Worm (Caenorhabditis elegans) whole organism, L3 larva: ENCODE results near the gene nep-11.

Source experiments
- fos-1 ChIP-seq: fragments of 150-350 bp; optimal IDR thresholded peaks from 2 replicates; lab custom pipeline; 2014; ENCODE audit warnings: missing biosample characterization, missing genetic modification characterization
- nhr-237 ChIP-seq: fragments of 150-350 bp; optimal IDR thresholded peaks from 2 replicates; lab custom pipeline; 2014; ENCODE audit warnings: missing biosample characterization, missing genetic modification characterization
- nhr-77 ChIP-seq: fragments of 150-350 bp; optimal IDR thresholded peaks from 2 replicates; lab custom pipeline; 2014; ENCODE audit warnings: missing biosample characterization, missing genetic modification characterization
- skn-1 ChIP-seq: fragments of 150-350 bp; optimal IDR thresholded peaks from 2 replicates; lab custom pipeline; 2014; ENCODE audit warnings: missing biosample characterization, missing genetic modification characterization

DNA sequence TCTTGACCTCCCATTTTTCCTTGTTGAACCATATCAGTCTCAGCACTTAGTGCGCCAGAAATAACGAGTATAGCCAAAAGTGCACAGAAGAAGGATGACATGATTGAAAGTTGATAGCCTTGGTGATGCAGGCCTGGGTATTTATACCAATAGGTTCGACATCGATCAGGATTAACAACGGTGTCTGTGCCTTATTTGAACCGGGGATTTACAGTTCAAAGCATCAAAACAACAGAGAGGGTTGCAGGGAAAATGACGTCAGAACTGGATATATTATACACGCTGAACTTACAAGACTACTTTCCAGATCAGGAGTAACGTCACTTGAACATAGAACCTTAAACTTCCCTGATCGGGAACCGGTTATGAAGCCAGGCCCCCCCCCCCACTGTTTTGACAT, 47.0 kb upstream of the nep-11 start, which contains the start of gene Y49F6B.12:
- TF ChIP-seq nhr-237 (tag; lab: Kevin White, UChicago) (no peak), fos-1 (tag; lab: Kevin White, UChicago) (no peak), skn-1 (tag; lab: Kevin White, UChicago) (no peak), nhr-77 (no peak)
